Fruit fly (Drosophila melanogaster): Measurements from ENCODE around the gene tgo.

The tgo gene

dm6 chr3R:9019689-9020138 is at the start of gene tgo:
Gene tgo, minus strand, starts transcription at chr3R:9020022.
- TF ChIP-seq CG8478 (optimal IDR thresholded peaks at IDR 0.05) (no peak), CTCF (optimal IDR thresholded peaks at IDR 0.05) (peak; percentile 15 to 47)

- TF ChIP-seq CTCF (optimal IDR thresholded peaks at IDR 0.05) (no peak), CG8478 (optimal IDR thresholded peaks at IDR 0.05) (no peak)
These were observed 48.6 kb upstream of the tgo start for dm6 chr3R:9068418-9068817.

DNA sequence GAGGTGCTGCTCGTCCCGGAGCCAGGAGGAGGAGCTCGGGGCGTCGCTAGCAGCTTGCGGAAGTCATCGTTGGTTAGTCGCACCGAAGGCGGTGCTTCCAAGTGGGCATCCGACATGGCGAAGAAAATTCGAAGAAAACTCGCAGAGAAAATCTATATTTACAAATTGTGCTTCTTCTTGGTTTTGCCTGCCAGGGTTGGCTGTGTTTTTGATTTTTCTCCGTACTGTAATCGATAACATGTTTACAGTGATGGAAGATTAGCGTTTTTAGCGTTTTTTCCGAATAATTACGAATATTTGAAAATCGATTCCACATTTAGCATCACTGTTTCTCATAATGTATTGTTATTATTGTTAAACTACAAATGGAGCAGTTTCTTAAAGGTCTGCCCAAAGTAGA is 45.1 kb upstream of the tgo start, which contains the start of the genes beag and Ada:
beag (minus strand) TSS at position 205 of the 400 bp plus-strand sequence.
Ada (plus strand) TSS at position 310 of the 400 bp plus-strand sequence.
- TF ChIP-seq CTCF (optimal IDR thresholded peaks at IDR 0.05) (peak in 1 of 2 experiments; percentile 12), CG8478 (optimal IDR thresholded peaks at IDR 0.05) (no peak)

- TF ChIP-seq CTCF (optimal IDR thresholded peaks at IDR 0.05) (no peak), CG8478 (optimal IDR thresholded peaks at IDR 0.05) (no peak)
These were observed 42.9 kb upstream of the tgo start for dm6 chr3R:9062756-9063155.

dm6 chr3R:9057398-9058058 is 37.7 kb upstream of the tgo start:
- no peak for TF ChIP-seq CTCF (optimal IDR thresholded peaks at IDR 0.05)
- no peak for TF ChIP-seq CG8478 (optimal IDR thresholded peaks at IDR 0.05)

DNA sequence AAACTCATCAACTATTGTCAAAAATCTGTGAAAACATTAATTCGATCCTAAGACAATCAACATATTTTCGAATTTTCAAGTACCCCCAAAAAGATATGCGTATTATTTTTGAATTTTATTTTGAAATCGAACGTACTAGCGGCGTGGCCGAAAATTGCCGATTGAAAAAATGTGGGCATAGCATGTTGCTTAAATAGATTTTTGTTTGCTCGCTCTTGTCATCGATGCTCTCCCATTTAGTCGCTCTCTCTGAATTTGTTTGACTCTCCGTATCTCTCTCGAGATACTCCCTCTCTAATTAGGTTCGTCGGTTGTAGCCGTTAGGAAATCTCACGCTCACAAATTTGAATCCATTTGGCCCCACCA is 37.2 kb upstream of the tgo start:
- no peak for TF ChIP-seq CTCF (optimal IDR thresholded peaks at IDR 0.05)
- TF ChIP-seq CG8478 (optimal IDR thresholded peaks at IDR 0.05): no peak

- no peak for TF ChIP-seq CG8478 (optimal IDR thresholded peaks at IDR 0.05)
- TF ChIP-seq CTCF (optimal IDR thresholded peaks at IDR 0.05): no peak
These were observed 36.7 kb upstream of the tgo start for dm6 chr3R:9056409-9057031.

DNA sequence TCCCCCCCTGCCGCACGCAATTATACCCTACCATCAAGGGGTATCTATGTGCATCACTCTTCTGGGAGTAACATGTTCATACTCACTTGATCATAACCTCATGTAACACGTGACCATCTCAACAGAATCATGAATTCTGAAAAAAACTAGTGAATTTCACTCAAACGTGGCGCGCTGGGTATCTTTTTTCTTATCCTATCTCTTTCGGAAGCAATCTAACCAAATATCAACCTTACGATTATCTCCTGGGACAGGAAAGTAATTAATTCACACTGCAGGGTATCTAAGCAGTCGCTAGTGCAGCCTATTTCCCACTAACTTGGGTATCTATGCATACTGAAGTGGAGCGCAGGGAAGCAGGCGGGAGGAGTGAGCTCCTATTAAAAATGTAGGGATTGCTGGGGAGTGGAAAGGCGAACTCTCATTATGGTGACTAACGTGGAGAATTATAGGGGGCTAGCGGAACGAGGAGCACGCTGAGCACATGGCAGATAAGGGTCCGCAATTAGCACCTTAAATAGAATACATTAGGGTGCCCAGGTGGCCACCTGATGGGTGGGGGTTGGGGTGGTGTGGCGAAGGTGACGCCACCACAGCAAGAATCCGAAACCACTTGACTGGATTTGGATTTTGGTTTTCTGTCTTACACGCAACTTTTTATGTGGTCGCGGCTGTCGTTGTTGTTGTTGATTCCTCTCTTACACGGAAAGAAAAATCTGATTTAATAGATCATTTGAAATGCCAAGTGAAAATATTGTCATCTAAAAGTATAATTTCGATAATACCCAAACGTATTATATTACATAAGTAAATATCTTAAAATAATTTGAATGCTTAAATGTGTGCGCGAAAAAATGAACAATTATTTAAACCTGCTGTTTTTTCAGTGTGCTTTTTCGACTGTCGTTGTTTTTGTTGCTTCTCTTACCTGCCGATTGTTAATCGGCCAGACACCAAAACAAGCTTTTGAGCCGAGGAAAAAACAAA is 35.6 kb upstream of the tgo start:
- TF ChIP-seq CG8478 (optimal IDR thresholded peaks at IDR 0.05) (no peak), CTCF (optimal IDR thresholded peaks at IDR 0.05) (no peak)

DNA sequence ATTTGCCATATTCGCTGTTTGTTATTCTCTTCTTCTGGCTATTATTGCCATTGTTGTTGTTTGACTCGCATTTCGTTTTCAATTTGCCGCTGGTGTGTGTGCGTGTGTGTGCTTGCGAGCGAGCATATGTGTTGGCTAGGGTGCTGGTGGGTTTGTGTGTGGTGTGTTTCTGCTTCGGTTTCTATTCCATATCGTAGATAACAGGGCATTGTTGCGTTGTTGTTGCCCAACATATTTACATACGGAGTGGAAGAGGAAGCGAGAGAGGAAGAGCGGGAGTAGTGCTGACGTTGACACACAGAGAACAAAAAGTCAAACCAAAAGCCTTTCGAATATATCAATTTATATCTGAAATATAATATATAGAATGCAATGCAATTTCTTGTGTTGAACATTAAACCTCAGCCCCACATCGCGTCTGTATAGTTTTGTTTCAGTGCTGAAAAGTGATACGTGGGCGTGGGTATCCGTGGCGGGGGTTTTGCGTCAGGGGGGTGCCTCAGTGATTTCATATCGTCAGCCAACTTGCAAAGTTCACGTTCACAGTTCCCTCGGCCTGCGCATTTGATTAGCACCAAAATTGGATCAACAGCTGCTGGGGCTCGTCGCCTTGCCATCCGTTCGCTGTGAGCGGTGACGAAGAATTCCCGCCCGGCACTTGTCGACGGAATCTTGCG is 34.8 kb upstream of the tgo start:
- TF ChIP-seq CG8478 (optimal IDR thresholded peaks at IDR 0.05) (no peak), CTCF (optimal IDR thresholded peaks at IDR 0.05) (no peak)

DNA sequence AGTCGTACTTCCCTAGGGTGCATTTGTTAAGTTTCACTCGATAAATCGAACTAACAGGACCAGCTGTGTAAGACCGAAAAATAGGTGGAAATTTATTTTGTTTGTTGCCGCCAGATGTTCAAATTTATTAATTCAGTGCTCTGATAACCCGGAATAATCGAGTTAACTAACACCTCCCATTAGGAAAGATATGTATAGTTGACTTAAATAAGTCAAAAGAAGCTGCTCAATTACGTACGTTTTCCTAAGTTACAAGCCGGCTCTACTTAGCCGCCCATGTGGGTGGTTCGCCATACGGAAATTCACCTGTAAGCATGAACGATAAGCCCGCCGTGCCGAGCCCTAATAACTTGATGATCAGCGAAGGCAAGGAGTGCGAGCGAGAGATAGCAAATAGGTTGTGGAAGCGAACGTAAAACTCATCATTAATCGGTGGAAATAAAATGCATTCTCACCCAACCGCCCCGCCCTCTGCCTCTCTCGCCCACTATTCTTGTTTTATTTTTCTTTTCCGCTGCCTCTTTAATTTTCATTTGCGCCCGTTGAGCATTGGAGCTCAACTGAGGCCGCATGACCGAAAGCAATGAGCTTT is 34.1 kb upstream of the tgo start:
- TF ChIP-seq CTCF (optimal IDR thresholded peaks at IDR 0.05) (no peak), CG8478 (optimal IDR thresholded peaks at IDR 0.05) (no peak)

DNA sequence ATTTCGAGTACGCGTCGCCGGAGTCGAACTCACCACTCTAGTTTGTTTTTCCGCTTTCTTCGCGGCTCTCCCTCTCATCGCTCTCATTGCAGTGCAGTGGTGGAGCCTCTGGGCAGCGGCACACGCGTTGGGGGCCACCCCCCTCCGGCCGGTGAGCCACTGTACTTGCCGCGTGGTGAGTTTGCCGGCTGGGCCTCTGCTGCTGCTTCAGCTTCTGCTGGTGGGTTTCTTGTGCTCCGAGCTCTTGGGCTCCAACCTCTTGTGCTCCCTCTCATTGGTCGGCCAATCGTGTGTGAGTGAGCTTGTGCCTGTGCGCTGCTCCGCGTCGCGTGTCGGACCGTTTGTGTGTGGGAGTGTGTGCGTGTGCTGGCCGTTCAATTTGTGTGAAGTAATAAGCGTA is 33.2 kb upstream of the tgo start:
- no peak for TF ChIP-seq CTCF (optimal IDR thresholded peaks at IDR 0.05)
- no peak for TF ChIP-seq CG8478 (optimal IDR thresholded peaks at IDR 0.05)

DNA sequence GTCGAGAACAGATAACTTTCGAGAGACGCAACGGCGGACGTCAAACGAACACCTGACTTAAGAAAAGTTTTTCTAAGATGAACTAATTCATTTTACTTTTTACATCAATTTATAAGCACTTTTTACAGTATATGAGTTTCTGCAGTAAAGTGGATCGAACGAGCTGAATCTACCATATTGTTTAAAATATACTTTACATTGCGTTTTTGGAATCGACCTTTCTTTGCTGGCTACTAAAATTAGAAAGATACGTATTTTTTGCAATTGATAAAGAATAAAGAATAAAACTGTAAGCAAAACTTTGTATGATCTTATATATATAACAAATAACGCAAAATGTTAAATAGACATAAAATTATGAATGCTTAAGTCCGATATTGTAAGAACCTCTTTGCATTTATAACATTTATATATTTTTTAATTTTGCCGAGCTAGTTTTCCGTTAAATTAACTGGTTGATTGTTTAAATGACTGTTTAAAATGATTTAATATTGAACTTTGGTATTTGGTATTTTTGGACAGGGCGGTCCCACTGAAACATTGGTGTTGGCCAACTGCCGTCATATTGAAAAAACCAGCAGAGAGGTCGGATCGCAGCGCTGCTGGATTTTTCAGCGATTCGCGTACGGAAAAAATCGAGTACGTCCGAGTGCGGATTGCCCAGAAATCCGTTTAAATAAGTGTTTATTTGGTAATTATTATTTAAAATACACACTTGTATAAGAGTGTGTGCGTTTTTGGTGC is 32.3 kb upstream of the tgo start, which contains the start of gene Kdm2:
Kdm2 (plus strand) TSS at position 559 of the 744 bp plus-strand sequence.
- no peak for TF ChIP-seq CG8478 (optimal IDR thresholded peaks at IDR 0.05)
- TF ChIP-seq CTCF (optimal IDR thresholded peaks at IDR 0.05): no peak

- no peak for TF ChIP-seq CG8478 (optimal IDR thresholded peaks at IDR 0.05)
- no peak for TF ChIP-seq CTCF (optimal IDR thresholded peaks at IDR 0.05)
These were observed 30.8 kb upstream of the tgo start, which contains the start of gene Nmdmc for dm6 chr3R:9050519-9051119. Gene Nmdmc, minus strand, starts transcription at chr3R:9050555.

Data from S2 (cell line).